Worm (Caenorhabditis elegans): ENCODE results near the gene C02F5.14.

C02F5.14 gene

DNA sequence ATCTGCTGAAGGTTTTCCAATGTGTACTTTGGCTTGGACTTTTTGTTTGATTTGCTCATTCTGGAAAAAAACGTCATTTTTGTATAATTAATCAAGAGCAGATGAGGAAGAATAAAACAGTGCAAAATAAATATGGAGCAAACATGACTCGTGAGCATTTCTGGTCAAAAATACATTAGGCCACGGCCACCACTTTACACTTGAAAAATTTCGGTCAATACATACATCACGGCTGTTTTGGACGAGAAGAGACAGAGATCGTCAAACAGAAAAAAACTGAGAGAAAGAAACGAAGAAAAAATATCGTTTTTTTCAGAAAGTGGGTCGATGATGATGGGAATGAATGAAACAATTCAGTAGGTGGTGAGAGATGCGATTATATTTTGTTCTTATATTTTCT is 33.0 kb upstream of the C02F5.14 start, which contains the start of the genes F09G8.7 and crn-7:
Gene F09G8.7 (minus strand): TSS at position 60 of the 400 bp plus-strand sequence.
Gene crn-7 (plus strand): TSS at position 236 of the 400 bp plus-strand sequence.
- TF ChIP-seq lim-6 (tag; optimal IDR thresholded peaks at IDR 0.05) (no peak), pha-2 (tag; optimal IDR thresholded peaks at IDR 0.05) (no peak), fkh-6 (tag; optimal IDR thresholded peaks at IDR 0.05) (no peak), hlh-6 (tag; optimal IDR thresholded peaks at IDR 0.05) (no peak), ama-1 (optimal IDR thresholded peaks at IDR 0.05) (no peak), unc-3 (GFP tag; conservative IDR thresholded peaks at IDR 0.05) (no peak), unc-3 (tag; optimal IDR thresholded peaks at IDR 0.05) (no peak)

DNA sequence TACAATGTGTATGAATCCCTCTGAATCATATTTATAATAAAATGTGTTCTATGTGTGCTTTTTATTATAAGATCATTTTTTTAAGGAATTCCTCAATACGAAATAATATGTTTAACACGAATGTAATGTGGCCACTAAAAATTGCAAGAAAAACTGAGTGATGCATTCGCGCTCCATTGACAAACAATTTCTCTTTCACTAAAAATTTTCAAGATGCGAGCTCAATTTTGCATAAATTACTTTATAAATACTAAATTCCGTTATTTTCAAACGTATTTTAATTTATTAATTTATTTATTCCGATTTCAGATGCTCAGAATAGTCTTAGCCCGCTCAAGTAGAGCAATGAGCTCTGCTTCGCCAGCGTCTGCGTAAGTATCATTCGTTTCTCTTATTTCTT is 30.4 kb upstream of the C02F5.14 start, which contains the start of gene mrps-9:
Gene mrps-9 (plus strand): TSS at position 310 of the 400 bp plus-strand sequence.
- TF ChIP-seq ceh-6 (GFP tag; optimal IDR thresholded peaks at IDR 0.05): no peak
- TF ChIP-seq ceh-18 (tag; optimal IDR thresholded peaks at IDR 0.05): no peak
- TF ChIP-seq ttx-3 (tag; optimal IDR thresholded peaks at IDR 0.05): no peak
- no peak for TF ChIP-seq sox-4 (tag; optimal IDR thresholded peaks at IDR 0.05)
- peak; percentile 35 for TF ChIP-seq ceh-14 (tag; optimal IDR thresholded peaks at IDR 0.05)

DNA sequence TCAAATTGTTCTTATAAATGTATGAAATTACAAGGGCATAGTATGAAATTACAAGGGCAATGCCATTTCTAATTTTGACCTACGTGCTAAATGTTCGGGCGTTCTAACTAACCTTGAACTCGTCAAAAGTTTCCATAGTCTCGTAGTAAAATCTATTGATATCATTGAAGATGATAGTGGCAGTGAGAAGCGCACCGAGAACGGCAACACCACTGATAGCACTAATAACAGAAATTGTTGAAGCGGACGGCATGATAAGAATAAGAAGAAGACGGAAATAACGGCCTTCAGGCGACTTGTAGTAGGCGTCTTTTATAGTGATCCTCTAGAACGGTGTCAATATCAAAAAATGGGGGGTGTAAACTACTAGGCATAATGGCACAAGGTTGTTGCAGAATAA is 28.1 kb upstream of the C02F5.14 start, which contains the start of gene col-91:
Gene col-91 (minus strand): TSS at position 288 of the 400 bp plus-strand sequence.
- no peak for TF ChIP-seq ztf-16 (tag; optimal IDR thresholded peaks at IDR 0.05)
- no peak for TF ChIP-seq nhr-232 (tag; optimal IDR thresholded peaks at IDR 0.05)
- no peak for TF ChIP-seq lim-6 (tag; optimal IDR thresholded peaks at IDR 0.05)
- TF ChIP-seq nhr-11 (tag; optimal IDR thresholded peaks at IDR 0.05): no peak
- no peak for TF ChIP-seq T23F11.4 (GFP tag; optimal IDR thresholded peaks at IDR 0.05)
- TF ChIP-seq ets-4 (tag; optimal IDR thresholded peaks at IDR 0.05): no peak
- no peak for TF ChIP-seq unc-3 (GFP tag; conservative IDR thresholded peaks at IDR 0.05)
- TF ChIP-seq unc-3 (tag; optimal IDR thresholded peaks at IDR 0.05): no peak
- TF ChIP-seq ceh-48 (tag; optimal IDR thresholded peaks at IDR 0.05): no peak

DNA sequence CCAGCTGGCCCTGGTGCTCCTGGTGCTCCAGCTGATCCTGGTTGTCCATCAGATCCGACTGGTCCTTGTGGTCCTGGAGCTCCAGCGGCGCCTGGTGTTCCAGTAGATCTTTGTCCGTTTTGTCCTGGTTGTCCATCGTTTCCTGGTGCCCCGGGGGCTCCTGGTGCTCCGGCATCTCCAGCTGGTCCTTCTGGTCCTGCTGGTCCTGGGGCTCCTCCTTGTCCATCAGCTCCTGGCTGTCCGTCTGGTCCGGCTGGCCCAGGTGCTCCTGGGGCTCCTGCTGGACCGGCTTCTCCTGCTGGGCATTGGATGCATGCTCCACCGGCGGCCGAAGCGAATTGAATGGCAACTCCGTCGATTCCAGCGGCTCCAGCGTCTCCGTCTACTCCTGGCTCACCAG is 27.3 kb upstream of the C02F5.14 start:
- TF ChIP-seq ceh-9 (tag; optimal IDR thresholded peaks at IDR 0.05): peak; percentile 17
- no peak for TF ChIP-seq pha-2 (tag; optimal IDR thresholded peaks at IDR 0.05)
- no peak for TF ChIP-seq ceh-14 (tag; optimal IDR thresholded peaks at IDR 0.05)
- no peak for TF ChIP-seq tbx-7 (tag; optimal IDR thresholded peaks at IDR 0.05)
- no peak for TF ChIP-seq ama-1 (optimal IDR thresholded peaks at IDR 0.05)
- TF ChIP-seq ref-2 (tag; optimal IDR thresholded peaks at IDR 0.05): peak; percentile 28
- TF ChIP-seq hlh-6 (tag; optimal IDR thresholded peaks at IDR 0.05): peak; percentile 21
- TF ChIP-seq ceh-2 (tag; optimal IDR thresholded peaks at IDR 0.05): no peak
- no peak for TF ChIP-seq pax-1 (tag; optimal IDR thresholded peaks at IDR 0.05)
- peak; percentile 29 for TF ChIP-seq syd-9 (tag; optimal IDR thresholded peaks at IDR 0.05)
- peak; percentile 26 for TF ChIP-seq sdc-2 (tag; optimal IDR thresholded peaks at IDR 0.05)
- no peak for TF ChIP-seq ceh-22 (tag; optimal IDR thresholded peaks at IDR 0.05)
- no peak for TF ChIP-seq hlh-30 (tag; optimal IDR thresholded peaks at IDR 0.05; ENCODE audit: insufficient read depth)
- TF ChIP-seq lim-6 (tag; optimal IDR thresholded peaks at IDR 0.05): peak; percentile 14
- TF ChIP-seq elt-4 (tag; optimal IDR thresholded peaks at IDR 0.05): peak; percentile 94
- no peak for TF ChIP-seq C08G9.2 (tag; optimal IDR thresholded peaks at IDR 0.05)
- TF ChIP-seq fkh-6 (tag; optimal IDR thresholded peaks at IDR 0.05): peak; percentile 25
- TF ChIP-seq lin-11 (tag; optimal IDR thresholded peaks at IDR 0.05): no peak
- no peak for TF ChIP-seq K02D7.2 (tag; optimal IDR thresholded peaks at IDR 0.05)

- no peak for TF ChIP-seq ceh-6 (GFP tag; optimal IDR thresholded peaks at IDR 0.05)
- no peak for TF ChIP-seq C08G9.2 (tag; optimal IDR thresholded peaks at IDR 0.05)
- no peak for TF ChIP-seq hlh-13 (GFP tag; optimal IDR thresholded peaks at IDR 0.05)
- TF ChIP-seq unc-55 (GFP tag; optimal IDR thresholded peaks at IDR 0.05): no peak
- TF ChIP-seq unc-42 (tag; optimal IDR thresholded peaks at IDR 0.05): no peak
- TF ChIP-seq hlh-8 (tag; optimal IDR thresholded peaks at IDR 0.05): no peak
- no peak for TF ChIP-seq ceh-2 (tag; optimal IDR thresholded peaks at IDR 0.05)
- no peak for TF ChIP-seq madf-2 (tag; optimal IDR thresholded peaks at IDR 0.05)
- no peak for TF ChIP-seq fkh-10 (GFP tag; optimal IDR thresholded peaks at IDR 0.05)
- no peak for TF ChIP-seq ceh-30 (tag; optimal IDR thresholded peaks at IDR 0.05)
- no peak for TF ChIP-seq ref-2 (tag; optimal IDR thresholded peaks at IDR 0.05)
Observed at ce11 chrIII:8258045-8258444, 22.7 kb upstream of the C02F5.14 start, which contains the start of gene ncr-2. Gene ncr-2 (plus strand): TSS chrIII:8258345.
